Worm (Caenorhabditis elegans): ENCODE data around the gene F49E8.6.

The F49E8.6 gene

ce11 chrIV:7507305-7507704 is 47.2 kb downstream of the F49E8.6 start (continued):
- no peak for TF ChIP-seq lir-3 (tag; optimal IDR thresholded peaks at IDR 0.05)
- TF ChIP-seq tag-97 (GFP tag; IDR thresholded peaks at IDR 0.05), result no peak
- TF ChIP-seq duxl-1 (tag; optimal IDR thresholded peaks at IDR 0.05; ENCODE audit: poor library complexity), result peak; percentile 17
- no peak for TF ChIP-seq ztf-11 (tag; optimal IDR thresholded peaks at IDR 0.05)
- TF ChIP-seq daf-19 (GFP tag; conservative IDR thresholded peaks at IDR 0.05), result no peak
- TF ChIP-seq nhr-77 (tag; optimal IDR thresholded peaks at IDR 0.05), result peak; percentile 24
- TF ChIP-seq ztf-7 (tag; optimal IDR thresholded peaks at IDR 0.05), result no peak
- TF ChIP-seq arid-1 (GFP tag; conservative IDR thresholded peaks at IDR 0.05), result no peak
- peak in 1 of 2 experiments; percentile 6 for TF ChIP-seq daf-16 (GFP tag; optimal IDR thresholded peaks at IDR 0.05)
- peak; percentile 55 for TF ChIP-seq daf-16 (tag; optimal IDR thresholded peaks at IDR 0.05)
- TF ChIP-seq dmd-6 (GFP tag; IDR thresholded peaks at IDR 0.05), result peak; percentile 55
- peak; percentile 62 for TF ChIP-seq nhr-28 (tag; optimal IDR thresholded peaks at IDR 0.05)
- peak; percentile 7 for TF ChIP-seq T20F7.1 (GFP tag; optimal IDR thresholded peaks at IDR 0.05)
- TF ChIP-seq unc-39 (tag; optimal IDR thresholded peaks at IDR 0.05), result no peak
- TF ChIP-seq lin-15B (tag; optimal IDR thresholded peaks at IDR 0.05), result no peak
- TF ChIP-seq spr-3 (GFP tag; optimal IDR thresholded peaks at IDR 0.05), result no peak
- no peak for TF ChIP-seq zip-2 (tag; optimal IDR thresholded peaks at IDR 0.05)
- peak; percentile 28 for TF ChIP-seq mep-1 (tag; optimal IDR thresholded peaks at IDR 0.05)
- no peak for TF ChIP-seq ceh-32 (tag; optimal IDR thresholded peaks at IDR 0.05; ENCODE audit: poor library complexity)
- peak; percentile 33 for TF ChIP-seq ama-1 (optimal IDR thresholded peaks at IDR 0.05)
- peak; percentile 13 to 52 for TF ChIP-seq lsy-2 (tag; optimal IDR thresholded peaks at IDR 0.05)
- no peak for TF ChIP-seq lin-29 (GFP tag; IDR thresholded peaks at IDR 0.05)
- TF ChIP-seq nhr-48 (tag; optimal IDR thresholded peaks at IDR 0.05), result peak; percentile 39
- TF ChIP-seq ceh-44 (GFP tag; IDR thresholded peaks at IDR 0.05), result no peak
- TF ChIP-seq dve-1 (tag; optimal IDR thresholded peaks at IDR 0.05; ENCODE audit: insufficient read depth), result peak; percentile 42
- TF ChIP-seq R02D3.7 (tag; optimal IDR thresholded peaks at IDR 0.05), result no peak

- TF ChIP-seq set-16 (GFP tag; IDR thresholded peaks at IDR 0.05) (peak; percentile 36; the same call in 1 of the 2 replicates), ama-1 (optimal IDR thresholded peaks at IDR 0.05) (no peak), dmd-9 (GFP tag; IDR thresholded peaks at IDR 0.05) (0 out of 2 replicates have a peak, but pooled peaks have one; percentile 36), unc-39 (tag; optimal IDR thresholded peaks at IDR 0.05) (no peak), lin-38 (GFP tag; IDR thresholded peaks at IDR 0.05) (0 out of 2 replicates have a peak, but pooled peaks have one; percentile 11), nhr-42 (GFP tag; IDR thresholded peaks at IDR 0.05) (no peak)
These were observed 47.8 kb downstream of the F49E8.6 start for ce11 chrIV:7506711-7507110.

ce11 chrIV:7505866-7506488 is 48.5 kb downstream of the F49E8.6 start:
- TF ChIP-seq cey-2 (tag; optimal IDR thresholded peaks at IDR 0.05; ENCODE audit: borderline replicate concordance, insufficient read depth) (no peak), mes-2 (tag; optimal IDR thresholded peaks at IDR 0.05; ENCODE audit: poor library complexity, severe bottlenecking) (peak; percentile 27), nhr-25 (tag; optimal IDR thresholded peaks at IDR 0.05; ENCODE audit: borderline replicate concordance, insufficient read depth) (peak; percentile 34), lin-38 (GFP tag; IDR thresholded peaks at IDR 0.05) (peak; percentile 53), daf-16 (GFP tag; optimal IDR thresholded peaks at IDR 0.05) (peak in 1 of 2 experiments; percentile 10), daf-16 (tag; optimal IDR thresholded peaks at IDR 0.05) (peak; percentile 52), T20F7.1 (GFP tag; optimal IDR thresholded peaks at IDR 0.05) (peak; percentile 71), lsy-2 (tag; optimal IDR thresholded peaks at IDR 0.05) (peak in 1 of 2 experiments; percentile 32), ama-1 (optimal IDR thresholded peaks at IDR 0.05) (peak; percentile 91), nhr-48 (tag; optimal IDR thresholded peaks at IDR 0.05) (peak; percentile 1), pha-4 (GFP tag; IDR thresholded peaks at IDR 0.05) (peak; percentile 55), pha-4 (tag; optimal IDR thresholded peaks at IDR 0.05) (no peak), Y105C5A.15 (GFP tag; IDR thresholded peaks at IDR 0.05) (no peak), hif-1 (tag; optimal IDR thresholded peaks at IDR 0.05) (no peak), F10B5.3 (tag; optimal IDR thresholded peaks at IDR 0.05) (no peak), egl-27 (tag; optimal IDR thresholded peaks at IDR 0.05) (no peak), duxl-1 (tag; optimal IDR thresholded peaks at IDR 0.05; ENCODE audit: poor library complexity) (peak; percentile 12), nhr-28 (tag; optimal IDR thresholded peaks at IDR 0.05) (no peak), mxl-2 (GFP tag; conservative IDR thresholded peaks at IDR 0.05) (no peak), snpc-1.2 (GFP tag; IDR thresholded peaks at IDR 0.05) (peak; percentile 71), dve-1 (tag; optimal IDR thresholded peaks at IDR 0.05; ENCODE audit: insufficient read depth) (peak; percentile 46), nhr-6 (tag; optimal IDR thresholded peaks at IDR 0.05) (no peak), ctbp-1 (GFP tag; IDR thresholded peaks at IDR 0.05) (peak; percentile 38; the same call in 1 of the 2 replicates), nhr-77 (tag; optimal IDR thresholded peaks at IDR 0.05) (peak; percentile 9), jun-1 (tag; optimal IDR thresholded peaks at IDR 0.05) (no peak), dmd-6 (GFP tag; IDR thresholded peaks at IDR 0.05) (peak; percentile 40), ceh-20 (GFP tag; IDR thresholded peaks at IDR 0.05) (no peak)
